Worm (Caenorhabditis elegans) whole organism, mixed stage, embryonic: ENCODE measurements around the gene nhr-63.

Experiments used
- M03D4.4 ChIP-seq: sonication (generic microtip); optimal IDR thresholded peaks from 2 replicates; lab custom pipeline; 2017; ENCODE audit warnings: mild to moderate bottlenecking, missing genetic modification characterization, missing compliant biosample characterization
- bed-3 ChIP-seq: fragments of 200-800 bp; sonication (Bioruptor generic); optimal IDR thresholded peaks from 3 replicates; lab custom pipeline; 2018; ENCODE audit warnings: mild to moderate bottlenecking, missing genetic modification characterization, moderate library complexity, missing compliant biosample characterization
- blmp-1 ChIP-seq: fragments of 150-350 bp; optimal IDR thresholded peaks from 2 replicates; lab custom pipeline; 2014; ENCODE audit warnings: missing biosample characterization, missing genetic modification characterization
- ceh-39 ChIP-seq: fragments of 150-350 bp; optimal IDR thresholded peaks from 2 replicates; lab custom pipeline; 2014; ENCODE audit warnings: missing biosample characterization, missing genetic modification characterization
- ceh-83 ChIP-seq: fragments of 200-800 bp; sonication (Bioruptor generic); optimal IDR thresholded peaks from 2 replicates; lab custom pipeline; 2018; ENCODE audit warnings: mild to moderate bottlenecking, missing genetic modification characterization, missing compliant biosample characterization
- ces-1 ChIP-seq: fragments of 150-350 bp; optimal IDR thresholded peaks from 2 replicates; lab custom pipeline; 2014; ENCODE audit warnings: missing biosample characterization, missing genetic modification reagents, missing genetic modification characterization
- cnd-1 ChIP-seq: fragments of 200-800 bp; sonication (Bioruptor generic); optimal IDR thresholded peaks from 2 replicates; lab custom pipeline; 2018; ENCODE audit warnings: mild to moderate bottlenecking, missing genetic modification characterization, missing compliant biosample characterization
- elt-3 ChIP-seq: fragments of 150-350 bp; optimal IDR thresholded peaks from 2 replicates; lab custom pipeline; 2014; ENCODE audit warnings: missing biosample characterization, missing genetic modification characterization
- ham-2 ChIP-seq: fragments of 200-800 bp; sonication (Bioruptor generic); optimal IDR thresholded peaks from 2 replicates; lab custom pipeline; 2018; ENCODE audit warnings: mild to moderate bottlenecking, missing genetic modification characterization, missing compliant biosample characterization
- hlh-1 ChIP-seq: fragments of 150-350 bp; optimal IDR thresholded peaks from 2 replicates; lab custom pipeline; 2014; ENCODE audit warnings: missing biosample characterization, missing genetic modification reagents, missing genetic modification characterization
- lin-13 ChIP-seq: fragments of 150-350 bp; optimal IDR thresholded peaks from 2 replicates; lab custom pipeline; 2014; ENCODE audit warnings: missing biosample characterization, missing genetic modification characterization
- lin-32 ChIP-seq: fragments of 200-800 bp; sonication (Bioruptor generic); optimal IDR thresholded peaks from 2 replicates; lab custom pipeline; 2018; ENCODE audit warnings: mild to moderate bottlenecking, missing genetic modification characterization, missing compliant biosample characterization
- lsy-2 ChIP-seq: fragments of 150-350 bp; optimal IDR thresholded peaks from 2 replicates; lab custom pipeline; 2014; ENCODE audit warnings: missing biosample characterization, missing genetic modification characterization
- mab-5 ChIP-seq: fragments of 150-350 bp; optimal IDR thresholded peaks from 2 replicates; lab custom pipeline; 2014; ENCODE audit warnings: missing biosample characterization, missing genetic modification characterization
- mep-1 ChIP-seq: fragments of 150-350 bp; optimal IDR thresholded peaks from 2 replicates; lab custom pipeline; 2017; ENCODE audit warnings: missing biosample characterization, missing genetic modification reagents, missing genetic modification characterization, inconsistent platforms
- mls-2 ChIP-seq: sonication (generic microtip); optimal IDR thresholded peaks from 2 replicates; lab custom pipeline; 2016; ENCODE audit warnings: mild to moderate bottlenecking, missing genetic modification characterization, moderate library complexity, missing compliant biosample characterization
- nhr-12 ChIP-seq: fragments of 150-350 bp; optimal IDR thresholded peaks from 2 replicates; lab custom pipeline; 2014; ENCODE audit warnings: missing biosample characterization, missing genetic modification characterization
- nhr-2 ChIP-seq: fragments of 150-350 bp; optimal IDR thresholded peaks from 2 replicates; lab custom pipeline; 2014; ENCODE audit warnings: missing biosample characterization, missing genetic modification characterization
- nhr-237 ChIP-seq: fragments of 150-350 bp; optimal IDR thresholded peaks from 2 replicates; lab custom pipeline; 2014; ENCODE audit warnings: missing biosample characterization, missing genetic modification characterization
- nhr-28 ChIP-seq: fragments of 150-350 bp; optimal IDR thresholded peaks from 2 replicates; lab custom pipeline; 2014; ENCODE audit warnings: missing biosample characterization, missing genetic modification characterization
- nhr-76 ChIP-seq: sonication (generic microtip); optimal IDR thresholded peaks from 2 replicates; lab custom pipeline; 2017; ENCODE audit warnings: missing biosample characterization, missing genetic modification characterization
- sem-2 ChIP-seq: fragments of 200-800 bp; sonication (Bioruptor generic); optimal IDR thresholded peaks from 2 replicates; lab custom pipeline; 2018; ENCODE audit warnings: mild to moderate bottlenecking, missing genetic modification characterization, missing compliant biosample characterization
- sptf-1 ChIP-seq: sonication (generic microtip); optimal IDR thresholded peaks from 2 replicates; lab custom pipeline; 2017; ENCODE audit warnings: mild to moderate bottlenecking, missing genetic modification characterization, moderate library complexity, missing compliant biosample characterization
- tbx-8 ChIP-seq: fragments of 200-800 bp; sonication (Bioruptor generic); optimal IDR thresholded peaks from 2 replicates; lab custom pipeline; 2018; ENCODE audit warnings: mild to moderate bottlenecking, missing genetic modification characterization, moderate library complexity, missing compliant biosample characterization
- unc-120 ChIP-seq: sonication (generic microtip); optimal IDR thresholded peaks from 2 replicates; lab custom pipeline; 2017; ENCODE audit warnings: missing genetic modification characterization, missing compliant biosample characterization; ENCODE audit not compliant: poor library complexity, severe bottlenecking
- unc-39 ChIP-seq: fragments of 150-350 bp; optimal IDR thresholded peaks from 2 replicates; lab custom pipeline; 2014; ENCODE audit warnings: missing biosample characterization, missing genetic modification characterization
- unc-62 ChIP-seq: fragments of 150-350 bp; optimal IDR thresholded peaks from 2 replicates; lab custom pipeline; 2014; ENCODE audit warnings: missing biosample characterization, missing genetic modification reagents, missing genetic modification characterization
- zip-8 ChIP-seq: fragments of 150-350 bp; optimal IDR thresholded peaks from 2 replicates; lab custom pipeline; 2014; ENCODE audit warnings: missing biosample characterization, missing genetic modification characterization

nhr-63 gene

DNA sequence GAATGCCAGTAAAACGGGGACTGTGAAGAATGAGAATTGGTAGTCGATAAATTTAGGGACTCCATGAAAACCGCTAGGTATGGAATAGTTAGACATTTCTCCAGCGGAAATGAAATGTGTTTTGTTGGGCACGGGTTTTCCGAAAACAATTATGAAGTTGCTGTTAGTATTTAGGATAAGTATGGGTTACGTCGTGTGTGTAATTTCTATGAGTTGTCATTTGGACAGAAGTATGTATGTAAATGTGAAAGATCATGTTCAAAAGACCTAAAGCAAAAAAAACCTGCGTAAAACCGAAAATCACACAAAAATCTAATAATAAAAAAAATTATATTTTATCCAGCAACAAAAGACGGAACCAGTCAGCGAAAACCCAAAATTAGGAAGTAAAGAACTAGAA lies 29.9 kb upstream of the nhr-63 start, which contains the start of gene sru-23:
Gene sru-23, minus strand, starts transcription at position 101 of the 400 bp plus-strand sequence.
- TF ChIP-seq bed-3 (GFP tag; lab: Kevin White, UChicago) (no peak), zip-8 (tag; lab: Kevin White, UChicago) (no peak), lin-13 (tag; lab: Kevin White, UChicago) (no peak), nhr-237 (tag; lab: Kevin White, UChicago) (no peak), sem-2 (no peak), blmp-1 (tag; lab: Kevin White, UChicago) (no peak), nhr-76 (tag; lab: Kevin White, UChicago) (no peak)

DNA sequence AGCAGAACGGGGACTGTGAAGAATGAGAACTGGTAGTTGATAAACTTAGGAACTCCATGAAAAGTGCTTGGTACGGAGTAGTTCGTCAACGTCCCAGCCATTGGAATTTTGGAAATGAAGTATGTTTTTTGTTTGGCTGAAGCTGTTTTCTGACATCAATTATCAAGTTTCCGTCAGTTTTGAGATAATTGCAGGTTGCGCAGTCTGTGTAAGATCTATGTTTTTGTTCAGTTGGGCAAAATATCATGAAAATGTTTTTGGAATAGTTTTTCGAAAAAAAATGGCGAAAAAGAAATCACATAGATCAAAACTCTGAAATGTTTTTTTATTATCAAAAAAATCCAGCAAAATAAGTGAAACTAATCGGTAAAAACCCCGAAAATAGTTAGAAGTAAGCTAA lies 27.6 kb upstream of the nhr-63 start, which contains the start of gene sru-22:
Gene sru-22, minus strand, starts transcription at position 101 of the 400 bp plus-strand sequence.
- TF ChIP-seq mep-1 (tag; lab: Kevin White, UChicago) (no peak), bed-3 (GFP tag; lab: Kevin White, UChicago) (no peak), blmp-1 (tag; lab: Kevin White, UChicago) (no peak), sem-2 (no peak), unc-39 (tag; lab: Kevin White, UChicago) (no peak), unc-120 (tag; lab: Kevin White, UChicago) (no peak), M03D4.4 (tag; lab: Kevin White, UChicago) (no peak), ces-1 (no peak), sptf-1 (tag; lab: Kevin White, UChicago) (no peak)

- TF ChIP-seq tbx-8 (GFP tag; lab: Kevin White, UChicago) (no peak), ceh-83 (GFP tag; lab: Kevin White, UChicago) (no peak), nhr-12 (tag; lab: Kevin White, UChicago) (no peak), ham-2 (no peak), sptf-1 (tag; lab: Kevin White, UChicago) (no peak), lin-13 (tag; lab: Kevin White, UChicago) (no peak), blmp-1 (tag; lab: Kevin White, UChicago) (no peak), elt-3 (no peak), ceh-39 (no peak), mls-2 (no peak), zip-8 (tag; lab: Kevin White, UChicago) (no peak), bed-3 (GFP tag; lab: Kevin White, UChicago) (no peak), cnd-1 (tag; lab: Kevin White, UChicago) (no peak), mab-5 (tag; lab: Kevin White, UChicago) (no peak), lin-32 (no peak)
These were observed 26.5 kb upstream of the nhr-63 start, which contains the start of gene clec-232 for ce11 chrV:15975845-15976244. TSS of gene clec-232 (plus strand) at chrV:15976145.

- TF ChIP-seq nhr-76 (tag; lab: Kevin White, UChicago) (no peak), nhr-2 (tag; lab: Kevin White, UChicago) (no peak), unc-62 (GFP tag; lab: Kevin White, UChicago) (no peak), M03D4.4 (tag; lab: Kevin White, UChicago) (no peak), elt-3 (no peak), hlh-1 (tag; lab: Kevin White, UChicago) (no peak)
- TF ChIP-seq, all 35 proteins: peak for 0
These were observed 24.1 kb upstream of the nhr-63 start, which contains the start of gene oac-20 for ce11 chrV:15978232-15978764. TSS of gene oac-20 (plus strand) at chrV:15978714.

ce11 chrV:15982733-15983344 lies 19.5 kb upstream of the nhr-63 start, which contains the start of the genes fbxa-99 and F36G9.13:
TSS of gene fbxa-99 (minus strand) at chrV:15982854.
TSS of gene F36G9.13 (plus strand) at chrV:15983294.
- no peak for TF ChIP-seq nhr-28 (tag; lab: Kevin White, UChicago)
- TF ChIP-seq unc-62 (GFP tag; lab: Kevin White, UChicago): no peak
- no peak for TF ChIP-seq nhr-76 (tag; lab: Kevin White, UChicago)
- TF ChIP-seq unc-120 (tag; lab: Kevin White, UChicago): no peak
- TF ChIP-seq nhr-12 (tag; lab: Kevin White, UChicago): no peak
- no peak for TF ChIP-seq M03D4.4 (tag; lab: Kevin White, UChicago)
- TF ChIP-seq ham-2: no peak
- no peak for TF ChIP-seq ceh-83 (GFP tag; lab: Kevin White, UChicago)
- no peak for TF ChIP-seq cnd-1 (tag; lab: Kevin White, UChicago)
- TF ChIP-seq lsy-2 (tag; lab: Kevin White, UChicago): no peak
- TF ChIP-seq mep-1 (tag; lab: Kevin White, UChicago): no peak
- no peak for TF ChIP-seq mls-2
- TF ChIP-seq elt-3: no peak
